Worm (Caenorhabditis elegans) whole organism, L1 larva: ENCODE data around the gene R11G1.7.

Experiments
- C34B4.2 ChIP-seq: sonication (generic microtip); optimal IDR thresholded peaks from 2 replicates; lab custom pipeline; 2017; ENCODE audit warnings: mild to moderate bottlenecking, missing genetic modification characterization, missing compliant biosample characterization
- aha-1 ChIP-seq: fragments of 150-350 bp; optimal IDR thresholded peaks from 2 replicates; lab custom pipeline; 2014; ENCODE audit warnings: missing biosample characterization, missing genetic modification characterization
- alr-1 ChIP-seq: fragments of 200-800 bp; sonication (Bioruptor generic); optimal IDR thresholded peaks from 2 replicates; lab custom pipeline; 2018; ENCODE audit warnings: borderline replicate concordance, mild to moderate bottlenecking, missing genetic modification characterization, missing compliant biosample characterization
- aly-2 ChIP-seq: fragments of 150-350 bp; optimal IDR thresholded peaks from 2 replicates; lab custom pipeline; 2014; ENCODE audit warnings: missing biosample characterization, missing genetic modification characterization
- ama-1 ChIP-seq: fragments of 150-350 bp; optimal IDR thresholded peaks from 2 replicates; lab custom pipeline; 2014
- dsc-1 ChIP-seq: sonication (generic microtip); optimal IDR thresholded peaks from 2 replicates; lab custom pipeline; 2016; ENCODE audit warnings: mild to moderate bottlenecking, missing genetic modification characterization, missing compliant biosample characterization
- efl-1 ChIP-seq, 4 experiments: fragments of 150-350 bp; optimal IDR thresholded peaks in 3 of 4; peaks in 1 of 4; 1 replicate in 1 of 4; 2 replicates in 3 of 4; lab custom pipeline; 2014; ENCODE audit warnings: missing biosample characterization in 2 of 4, missing genetic modification characterization in 2 of 4, missing genetic modification reagents in 2 of 4
- egl-27 ChIP-seq, 2 experiments: fragments of 150-350 bp in 1 of 2; sonication (generic microtip); optimal IDR thresholded peaks; 3 replicates each; lab custom pipeline; 2017 to 2018; ENCODE audit warnings: missing biosample characterization in 2 of 2, missing genetic modification characterization in 2 of 2, missing genetic modification reagents in 2 of 2
- elt-2 ChIP-seq: sonication (generic microtip); optimal IDR thresholded peaks from 2 replicates; lab custom pipeline; 2016; ENCODE audit warnings: missing genetic modification characterization, mild to moderate bottlenecking, inconsistent platforms, missing compliant biosample characterization, missing genetic modification reagents
- ets-5 ChIP-seq: fragments of 200-800 bp; sonication (Bioruptor generic); IDR thresholded peaks from 2 replicates; pipeline ENCODE4 v1.3.6; 2022; ENCODE audit warnings: missing genetic modification characterization, missing compliant biosample characterization
- fkh-10 ChIP-seq: sonication (generic microtip); optimal IDR thresholded peaks from 2 replicates; lab custom pipeline; 2017; ENCODE audit warnings: missing biosample characterization, missing genetic modification reagents, missing genetic modification characterization
- fos-1 ChIP-seq: fragments of 150-350 bp; optimal IDR thresholded peaks from 2 replicates; lab custom pipeline; 2014; ENCODE audit warnings: missing biosample characterization, missing genetic modification characterization
- hlh-17 ChIP-seq: fragments of 200-800 bp; sonication (Bioruptor generic); optimal IDR thresholded peaks from 2 replicates; lab custom pipeline; 2018; ENCODE audit warnings: missing genetic modification characterization, mild to moderate bottlenecking, missing compliant biosample characterization, moderate library complexity, borderline replicate concordance
- hlh-4 ChIP-seq: sonication (generic microtip); optimal IDR thresholded peaks from 2 replicates; lab custom pipeline; 2016; ENCODE audit warnings: mild to moderate bottlenecking, missing genetic modification characterization, missing compliant biosample characterization
- hpl-2 ChIP-seq: fragments of 150-350 bp; optimal IDR thresholded peaks from 2 replicates; lab custom pipeline; 2014; ENCODE audit warnings: missing biosample characterization, missing genetic modification reagents, missing genetic modification characterization
- isw-1 ChIP-seq: fragments of 200-800 bp; sonication (Bioruptor generic); IDR thresholded peaks from 2 replicates; pipeline ENCODE4 v1.3.6; 2022; ENCODE audit warnings: missing genetic modification characterization, missing compliant biosample characterization
- lin-13 ChIP-seq: fragments of 150-350 bp; optimal IDR thresholded peaks from 2 replicates; lab custom pipeline; 2014; ENCODE audit warnings: missing biosample characterization, missing genetic modification reagents, missing genetic modification characterization
- lin-14 ChIP-seq: fragments of 200-800 bp; sonication (Bioruptor generic); optimal IDR thresholded peaks from 2 replicates; lab custom pipeline; 2018; ENCODE audit warnings: mild to moderate bottlenecking, missing genetic modification characterization, moderate library complexity, missing compliant biosample characterization
- lin-35 ChIP-seq, 2 experiments: fragments of 150-350 bp; optimal IDR thresholded peaks; 2 replicates each; lab custom pipeline; 2014; ENCODE audit warnings: missing biosample characterization in 2 of 2, missing genetic modification characterization in 2 of 2, missing genetic modification reagents in 2 of 2
- lin-39 ChIP-seq: fragments of 150-350 bp; optimal IDR thresholded peaks from 2 replicates; lab custom pipeline; 2014; ENCODE audit warnings: missing biosample characterization, missing genetic modification reagents, missing genetic modification characterization
- lir-3 ChIP-seq: sonication (generic microtip); optimal IDR thresholded peaks from 2 replicates; lab custom pipeline; 2016; ENCODE audit warnings: mild to moderate bottlenecking, missing genetic modification characterization, moderate library complexity, missing compliant biosample characterization; ENCODE audit not compliant: poor library complexity
- nhr-11 ChIP-seq: fragments of 150-350 bp; optimal IDR thresholded peaks from 2 replicates; lab custom pipeline; 2014; ENCODE audit warnings: missing biosample characterization, missing genetic modification characterization
- nhr-47 ChIP-seq: sonication (generic microtip); optimal IDR thresholded peaks from 2 replicates; lab custom pipeline; 2016; ENCODE audit warnings: mild to moderate bottlenecking, missing genetic modification characterization, moderate library complexity, missing compliant biosample characterization
- nhr-77 ChIP-seq: fragments of 150-350 bp; optimal IDR thresholded peaks from 2 replicates; lab custom pipeline; 2014; ENCODE audit warnings: missing biosample characterization, missing genetic modification characterization
- pax-3 ChIP-seq: fragments of 200-800 bp; sonication (Bioruptor generic); optimal IDR thresholded peaks from 2 replicates; lab custom pipeline; 2018; ENCODE audit warnings: mild to moderate bottlenecking, missing genetic modification characterization, moderate library complexity, missing compliant biosample characterization
- snu-23 ChIP-seq: sonication (generic microtip); optimal IDR thresholded peaks from 2 replicates; lab custom pipeline; 2016; ENCODE audit warnings: missing genetic modification characterization, missing compliant biosample characterization
- sox-4 ChIP-seq: sonication (generic microtip); optimal IDR thresholded peaks from 2 replicates; lab custom pipeline; 2016; ENCODE audit warnings: missing genetic modification characterization, missing compliant biosample characterization
- sptf-1 ChIP-seq: fragments of 150-350 bp; optimal IDR thresholded peaks from 2 replicates; lab custom pipeline; 2014; ENCODE audit warnings: missing biosample characterization, missing genetic modification characterization
- sup-37 ChIP-seq: fragments of 200-800 bp; sonication (Bioruptor generic); optimal IDR thresholded peaks from 2 replicates; lab custom pipeline; 2018; ENCODE audit warnings: mild to moderate bottlenecking, missing genetic modification characterization, missing compliant biosample characterization
- tlp-1 ChIP-seq: fragments of 150-350 bp; optimal IDR thresholded peaks from 2 replicates; lab custom pipeline; 2014; ENCODE audit warnings: missing biosample characterization, missing genetic modification characterization
- unc-98 ChIP-seq: fragments of 200-800 bp; sonication (Bioruptor generic); IDR thresholded peaks from 2 replicates; pipeline ENCODE4 v1.3.6; 2022; ENCODE audit warnings: missing genetic modification characterization, missing compliant biosample characterization
- zip-4 ChIP-seq: fragments of 200-800 bp; sonication (Bioruptor generic); optimal IDR thresholded peaks from 2 replicates; lab custom pipeline; 2018; ENCODE audit warnings: mild to moderate bottlenecking, missing genetic modification characterization, moderate library complexity, missing compliant biosample characterization

R11G1.7 gene

ce11 chrX:3618842-3619241 is 37.2 kb upstream of the R11G1.7 start:
- TF ChIP-seq nhr-11 (tag; lab: Kevin White, UChicago): no peak
- TF ChIP-seq nhr-47: no peak
- no peak for TF ChIP-seq snu-23
- peak; percentile 9 for TF ChIP-seq lin-14 (GFP tag; lab: Kevin White, UChicago)
- no peak for TF ChIP-seq egl-27 (tag; optimal IDR thresholded peaks at IDR 0.05; lab: Kevin White, UChicago)
- TF ChIP-seq, all 84 proteins: peak for 1

- TF ChIP-seq hpl-2 (GFP tag; lab: Kevin White, UChicago) (no peak), lir-3 (tag; lab: Kevin White, UChicago) (no peak), efl-1 (optimal IDR thresholded peaks at IDR 0.05; lab: Kevin White, UChicago) (no peak), efl-1 (GFP tag; optimal IDR thresholded peaks at IDR 0.05 in 1 of 2; lab: Kevin White, UChicago) (peak in 1 of 2 experiments; percentile 11), ama-1 (lab: Kevin White, UChicago) (no peak), sox-4 (tag; lab: Kevin White, UChicago) (no peak), aha-1 (no peak)
- TF ChIP-seq, all 84 proteins: peak for 1
Measured at ce11 chrX:3623162-3623561, 32.9 kb upstream of the R11G1.7 start, which contains the start of gene C18B2.2. Gene C18B2.2 (plus strand): TSS chrX:3623462.

DNA sequence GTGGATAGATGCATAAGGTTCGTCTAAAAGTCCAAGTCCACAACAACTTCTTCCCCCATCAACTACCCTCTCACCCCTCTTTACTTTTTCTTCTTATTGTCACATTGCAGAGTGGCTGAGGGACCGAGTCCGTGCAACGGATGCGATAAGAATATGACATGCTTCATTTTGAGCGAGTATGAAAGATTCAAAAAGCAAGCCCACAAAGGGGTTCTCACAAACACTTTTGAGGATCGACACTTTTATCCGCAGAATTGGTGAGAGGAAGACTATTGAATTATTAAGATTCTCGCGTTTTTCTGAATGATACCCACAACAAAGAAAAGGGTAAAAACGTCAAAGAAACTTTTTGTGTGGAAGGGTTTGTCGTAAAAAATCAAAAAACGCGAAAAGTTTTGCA is 30.5 kb upstream of the R11G1.7 start:
- TF ChIP-seq hlh-4: no peak
- TF ChIP-seq lin-14 (GFP tag; lab: Kevin White, UChicago): no peak
- TF ChIP-seq isw-1 (GFP tag; lab: Robert Waterston, UW): no peak
- TF ChIP-seq efl-1 (optimal IDR thresholded peaks at IDR 0.05; lab: Kevin White, UChicago): no peak
- TF ChIP-seq efl-1 (GFP tag; optimal IDR thresholded peaks at IDR 0.05 in 1 of 2; lab: Kevin White, UChicago): peak in 1 of 2 experiments; percentile 87
- no peak for TF ChIP-seq nhr-77 (tag; lab: Kevin White, UChicago)

- TF ChIP-seq zip-4 (GFP tag; lab: Kevin White, UChicago) (no peak), aly-2 (tag; lab: Kevin White, UChicago) (no peak), sptf-1 (tag; lab: Kevin White, UChicago) (no peak), lin-39 (tag; lab: Kevin White, UChicago) (no peak), C34B4.2 (tag; lab: Kevin White, UChicago) (no peak), lir-3 (tag; lab: Kevin White, UChicago) (no peak), hpl-2 (GFP tag; lab: Kevin White, UChicago) (no peak), hlh-4 (no peak), ets-5 (GFP tag; lab: Robert Waterston, UW) (no peak), sup-37 (GFP tag; lab: Kevin White, UChicago) (no peak)
- TF ChIP-seq, all 84 proteins: peak for 0
Measured at ce11 chrX:3628016-3628415, 28.1 kb upstream of the R11G1.7 start, which contains the start of gene vep-2. Gene vep-2 (plus strand): TSS chrX:3628316.

- TF ChIP-seq pax-3 (tag; lab: Kevin White, UChicago) (no peak), sup-37 (GFP tag; lab: Kevin White, UChicago) (no peak), sptf-1 (tag; lab: Kevin White, UChicago) (no peak), tlp-1 (tag; lab: Kevin White, UChicago) (no peak)
Measured at ce11 chrX:3630090-3630489, 26.0 kb upstream of the R11G1.7 start.

ce11 chrX:3631550-3631949 is 24.5 kb upstream of the R11G1.7 start:
- peak; percentile 30 for TF ChIP-seq hlh-17 (GFP tag; lab: Kevin White, UChicago)
- peak; percentile 87; the same call in 1 of the 2 replicates for TF ChIP-seq ets-5 (GFP tag; lab: Robert Waterston, UW)
- TF ChIP-seq alr-1: peak; percentile 36
- no peak for TF ChIP-seq lin-35 (GFP tag; optimal IDR thresholded peaks at IDR 0.05; lab: Kevin White, UChicago)
- 0 out of 2 replicates have a peak, but pooled peaks have one; percentile 8 for TF ChIP-seq unc-98 (GFP tag; lab: Robert Waterston, UW)
- TF ChIP-seq fkh-10 (GFP tag; lab: Kevin White, UChicago): no peak
- TF ChIP-seq elt-2 (tag; lab: Kevin White, UChicago): no peak
- TF ChIP-seq fos-1: no peak
- TF ChIP-seq dsc-1 (tag; lab: Kevin White, UChicago): no peak
- no peak for TF ChIP-seq ama-1 (lab: Kevin White, UChicago)
- TF ChIP-seq nhr-77 (tag; lab: Kevin White, UChicago): no peak
- TF ChIP-seq lin-13 (GFP tag; lab: Kevin White, UChicago): no peak
- no peak for TF ChIP-seq sox-4 (tag; lab: Kevin White, UChicago)
